Fruit fly (Drosophila melanogaster) whole organism, wandering third instar larva: Measurements from ENCODE around the gene CG13380.

ENCODE experiments used
- CG9705 ChIP-seq: fragments of 200-800 bp; sonication (Bioruptor generic); optimal IDR thresholded peaks from 2 replicates; lab custom pipeline; 2018; ENCODE audit warnings: missing biosample characterization, mild to moderate bottlenecking, missing genetic modification characterization
- CrebA ChIP-seq: fragments of 200-800 bp; sonication (Bioruptor generic); optimal IDR thresholded peaks from 2 replicates; lab custom pipeline; 2016; ENCODE audit warnings: missing biosample characterization, mild to moderate bottlenecking, missing genetic modification characterization, borderline replicate concordance
- Dfd ChIP-seq: fragments of >200 bp; optimal IDR thresholded peaks from 2 replicates; lab custom pipeline; 2017; ENCODE audit warnings: missing biosample characterization, missing genetic modification characterization
- Dif ChIP-seq: fragments of 200-275, 200-300 bp; sonication (Bioruptor generic); optimal IDR thresholded peaks from 2 replicates; lab custom pipeline; 2018; ENCODE audit warnings: missing biosample characterization, missing genetic modification characterization; ENCODE audit not compliant: partially characterized antibody
- GATAd ChIP-seq: sonication (Bioruptor generic); optimal IDR thresholded peaks from 2 replicates; lab custom pipeline; 2016; ENCODE audit warnings: missing biosample characterization, missing genetic modification characterization
- HLH106 ChIP-seq: fragments of 200-800 bp; optimal IDR thresholded peaks from 3 replicates; lab custom pipeline; 2019; ENCODE audit warnings: missing biosample characterization, mild to moderate bottlenecking, missing genetic modification characterization, moderate library complexity
- Hnf4 ChIP-seq: fragments of 200-800 bp; sonication (Bioruptor generic); optimal IDR thresholded peaks from 2 replicates; lab custom pipeline; 2016; ENCODE audit warnings: missing biosample characterization, mild to moderate bottlenecking, missing genetic modification characterization
- Hr78 ChIP-seq: fragments of >200 bp; optimal IDR thresholded peaks from 2 replicates; lab custom pipeline; 2017; ENCODE audit warnings: missing biosample characterization, missing genetic modification characterization
- Mio ChIP-seq: sonication (Bioruptor generic); optimal IDR thresholded peaks from 2 replicates; lab custom pipeline; 2016; ENCODE audit warnings: missing biosample characterization, missing genetic modification characterization
- Myc ChIP-seq: fragments of >200 bp; optimal IDR thresholded peaks from 2 replicates; lab custom pipeline; 2017
- N ChIP-seq: fragments of >200 bp; optimal IDR thresholded peaks from 2 replicates; lab custom pipeline; 2018; ENCODE audit warnings: missing biosample characterization, missing external identifiers, missing genetic modification characterization
- OdsH ChIP-seq: fragments of 200-800 bp; sonication (Bioruptor generic); optimal IDR thresholded peaks from 2 replicates; lab custom pipeline; 2016; ENCODE audit warnings: missing biosample characterization, mild to moderate bottlenecking, missing genetic modification characterization
- Rel ChIP-seq, 2 experiments: fragments of 200-800 bp; sonication (Bioruptor generic) in 1 of 2; optimal IDR thresholded peaks; 2 replicates in 1 of 2; 3 replicates in 1 of 2; lab custom pipeline; 2016 to 2019; ENCODE audit warnings: mild to moderate bottlenecking in 2 of 2, missing biosample characterization in 2 of 2, missing genetic modification characterization in 2 of 2, moderate library complexity in 1 of 2
- Sp1 ChIP-seq: fragments of 200-800 bp; sonication (Bioruptor generic); optimal IDR thresholded peaks from 3 replicates; lab custom pipeline; 2019; ENCODE audit warnings: missing biosample characterization, mild to moderate bottlenecking, missing genetic modification characterization, moderate library complexity
- Vsx2 ChIP-seq: fragments of 200-300, 225-300 bp; sonication (Bioruptor generic); optimal IDR thresholded peaks from 2 replicates; lab custom pipeline; 2018; ENCODE audit warnings: missing biosample characterization, missing genetic modification characterization; ENCODE audit not compliant: partially characterized antibody
- br ChIP-seq: fragments of 200-800 bp; sonication (Bioruptor generic); optimal IDR thresholded peaks from 2 replicates; lab custom pipeline; 2016; ENCODE audit warnings: missing biosample characterization, missing genetic modification characterization
- dl ChIP-seq, 2 experiments: fragments of 175-275, 200-275 bp in 1 of 2; fragments of 200-275 bp in 1 of 2; sonication (Bioruptor generic); optimal IDR thresholded peaks; lab custom pipeline; 2018; ENCODE audit warnings: mild to moderate bottlenecking in 2 of 2, missing biosample characterization in 2 of 2, missing genetic modification characterization in 2 of 2, moderate library complexity in 2 of 2; ENCODE audit not compliant: partially characterized antibody in 2 of 2, insufficient read depth in 1 of 2
- dmrt93B ChIP-seq: fragments of 200-800 bp; sonication (Bioruptor generic); optimal IDR thresholded peaks from 2 replicates; lab custom pipeline; 2018; ENCODE audit warnings: missing biosample characterization, mild to moderate bottlenecking, missing genetic modification characterization
- dsf ChIP-seq: sonication (Bioruptor generic); optimal IDR thresholded peaks from 2 replicates; lab custom pipeline; 2016; ENCODE audit warnings: missing biosample characterization, missing genetic modification characterization, borderline replicate concordance
- ey ChIP-seq: fragments of 200-800 bp; sonication (Bioruptor generic); optimal IDR thresholded peaks from 2 replicates; lab custom pipeline; 2016; ENCODE audit warnings: missing biosample characterization, missing genetic modification characterization
- foxo ChIP-seq, 2 experiments: fragments of 200-800 bp; sonication (Bioruptor generic); optimal IDR thresholded peaks; 2 replicates in 1 of 2; 3 replicates in 1 of 2; lab custom pipeline; 2016 to 2017; ENCODE audit warnings: missing biosample characterization in 2 of 2, missing genetic modification characterization in 2 of 2
- fru ChIP-seq: fragments of 200-800 bp; sonication (Bioruptor generic); optimal IDR thresholded peaks from 3 replicates; lab custom pipeline; 2016; ENCODE audit warnings: missing biosample characterization, mild to moderate bottlenecking, missing genetic modification characterization
- h ChIP-seq: fragments of 200-800 bp; sonication (Bioruptor generic); optimal IDR thresholded peaks from 3 replicates; lab custom pipeline; 2016; ENCODE audit warnings: missing biosample characterization, mild to moderate bottlenecking, missing genetic modification characterization
- jim ChIP-seq: fragments of 175-275, 200-325 bp; sonication (Bioruptor generic); optimal IDR thresholded peaks from 2 replicates; lab custom pipeline; 2016; ENCODE audit warnings: missing biosample characterization, mild to moderate bottlenecking, missing genetic modification characterization
- rgr ChIP-seq: fragments of 200-800 bp; sonication (Bioruptor generic); optimal IDR thresholded peaks from 3 replicates; lab custom pipeline; 2016; ENCODE audit warnings: missing biosample characterization, mild to moderate bottlenecking, missing genetic modification characterization
- sage ChIP-seq: fragments of 200-800 bp; sonication (Bioruptor generic); optimal IDR thresholded peaks from 2 replicates; lab custom pipeline; 2016; ENCODE audit warnings: missing biosample characterization, mild to moderate bottlenecking, missing genetic modification characterization
- tai ChIP-seq: sonication (Bioruptor generic); optimal IDR thresholded peaks from 2 replicates; lab custom pipeline; 2016; ENCODE audit warnings: missing biosample characterization, missing genetic modification characterization
- usp ChIP-seq: fragments of >200 bp; optimal IDR thresholded peaks from 2 replicates; lab custom pipeline; 2017; ENCODE audit warnings: missing biosample characterization, missing genetic modification characterization
- woc ChIP-seq: sonication (Bioruptor generic); optimal IDR thresholded peaks from 2 replicates; lab custom pipeline; 2016; ENCODE audit warnings: missing biosample characterization, mild to moderate bottlenecking, missing genetic modification characterization

CG13380 gene

dm6 chr3L:18611600-18611999, 6.1 kb downstream of the CG13380 start, which contains the start of gene CG32199:
TSS of gene CG32199 (plus strand) at chr3L:18611900.
- TF ChIP-seq dsf (no peak), Rel (GFP tag; optimal IDR thresholded peaks at IDR 0.05; lab: Kevin White, UChicago) (no peak), Rel (tag; optimal IDR thresholded peaks at IDR 0.05; lab: Kevin White, UChicago) (no peak), ey (GFP tag; lab: Kevin White, UChicago) (no peak), rgr (GFP tag; lab: Kevin White, UChicago) (no peak), Dfd (GFP tag; lab: Kevin White, UChicago) (no peak), Myc (lab: Kevin White, UChicago) (no peak)

- TF ChIP-seq fru (GFP tag; lab: Kevin White, UChicago) (no peak), CG9705 (no peak), usp (GFP tag; lab: Kevin White, UChicago) (no peak), Vsx2 (no peak), jim (GFP tag; lab: Kevin White, UChicago) (no peak)
Observed at dm6 chr3L:18609320-18609719, 8.4 kb downstream of the CG13380 start, which contains the start of gene CG32201. TSS of gene CG32201 (plus strand) at chr3L:18609620.

dm6 chr3L:18607162-18607561, 10.6 kb downstream of the CG13380 start, which contains the start of gene CG18231:
TSS of gene CG18231 (plus strand) at chr3L:18607462.
- TF ChIP-seq GATAd (GFP tag; lab: Kevin White, UChicago) = no peak
- TF ChIP-seq Hnf4 (GFP tag; lab: Kevin White, UChicago) = no peak
- TF ChIP-seq Rel (GFP tag; optimal IDR thresholded peaks at IDR 0.05; lab: Kevin White, UChicago) = no peak
- no peak for TF ChIP-seq Rel (tag; optimal IDR thresholded peaks at IDR 0.05; lab: Kevin White, UChicago)
- TF ChIP-seq Vsx2 = no peak
- no peak for TF ChIP-seq dl (GFP tag; optimal IDR thresholded peaks at IDR 0.05; lab: Kevin White, UChicago; ENCODE audit: insufficient read depth in 1 of 2, partially characterized antibody in 2 of 2)
- TF ChIP-seq CG9705 = no peak
- no peak for TF ChIP-seq rgr (GFP tag; lab: Kevin White, UChicago)
- no peak for TF ChIP-seq jim (GFP tag; lab: Kevin White, UChicago)
- TF ChIP-seq sage = no peak
- TF ChIP-seq tai (GFP tag; lab: Kevin White, UChicago) = no peak
- no peak for TF ChIP-seq OdsH (GFP tag; lab: Kevin White, UChicago)

dm6 chr3L:18605172-18605571, 12.6 kb downstream of the CG13380 start, which contains the start of gene CG18233:
TSS of gene CG18233 (plus strand) at chr3L:18605472.
- TF ChIP-seq GATAd (GFP tag; lab: Kevin White, UChicago) (no peak), woc (no peak), N (GFP tag; lab: Kevin White, UChicago) (no peak), Mio (GFP tag; lab: Kevin White, UChicago) (no peak), foxo (GFP tag; optimal IDR thresholded peaks at IDR 0.05; lab: Kevin White, UChicago) (no peak), HLH106 (tag; lab: Kevin White, UChicago) (no peak), ey (GFP tag; lab: Kevin White, UChicago) (no peak), CrebA (no peak), dsf (no peak), h (GFP tag; lab: Kevin White, UChicago) (no peak), dmrt93B (GFP tag; lab: Kevin White, UChicago) (no peak), CG9705 (no peak), Rel (GFP tag; optimal IDR thresholded peaks at IDR 0.05; lab: Kevin White, UChicago) (no peak), Rel (tag; optimal IDR thresholded peaks at IDR 0.05; lab: Kevin White, UChicago) (no peak), Dfd (GFP tag; lab: Kevin White, UChicago) (no peak), Vsx2 (no peak), Sp1 (GFP tag; lab: Kevin White, UChicago) (no peak), Hr78 (no peak), Dif (no peak), Hnf4 (GFP tag; lab: Kevin White, UChicago) (no peak), rgr (GFP tag; lab: Kevin White, UChicago) (no peak)

dm6 chr3L:18603125-18603524, 14.6 kb downstream of the CG13380 start, which contains the start of gene CG18234:
TSS of gene CG18234 (plus strand) at chr3L:18603425.
- TF ChIP-seq br (GFP tag; lab: Kevin White, UChicago) (no peak), OdsH (GFP tag; lab: Kevin White, UChicago) (no peak), HLH106 (tag; lab: Kevin White, UChicago) (no peak), ey (GFP tag; lab: Kevin White, UChicago) (no peak), sage (no peak), GATAd (GFP tag; lab: Kevin White, UChicago) (no peak)
